Worm (Caenorhabditis elegans) whole organism, dauer: ENCODE results near the gene C18G1.1.

Source experiments
- unc-62 ChIP-seq: sonication (generic microtip); optimal IDR thresholded peaks from 2 replicates; lab custom pipeline; 2017; ENCODE audit warnings: missing biosample characterization, missing genetic modification reagents, missing genetic modification characterization

C18G1.1 gene

ce11 chrV:4766501-4766900, 11.3 kb upstream of the C18G1.1 start, which contains the start of gene C18G1.8:
C18G1.8 (minus strand) TSS chrV:4766601.
- TF ChIP-seq unc-62 (GFP tag; lab: Kevin White, UChicago): no peak

ce11 chrV:4769633-4770032, 8.1 kb upstream of the C18G1.1 start, which contains the start of gene C18G1.9:
C18G1.9 (minus strand) TSS chrV:4769733.
- no peak for TF ChIP-seq unc-62 (GFP tag; lab: Kevin White, UChicago)

ce11 chrV:4770408-4770947, 7.3 kb upstream of the C18G1.1 start, which contains the start of gene elt-7:
elt-7 (plus strand) TSS chrV:4770670.
- no peak for TF ChIP-seq unc-62 (GFP tag; lab: Kevin White, UChicago)

ce11 chrV:4775140-4775539, 2.6 kb upstream of the C18G1.1 start:
- TF ChIP-seq unc-62 (GFP tag; lab: Kevin White, UChicago): no peak

ce11 chrV:4783313-4783712, 5.6 kb downstream of the C18G1.1 start, which contains the start of gene Y60C6A.1:
Y60C6A.1 (plus strand) TSS chrV:4783613.
- no peak for TF ChIP-seq unc-62 (GFP tag; lab: Kevin White, UChicago)

ce11 chrV:4785333-4785852, 7.6 kb downstream of the C18G1.1 start, which contains the start of the genes Y60C6A.2 and Y60C6A.3:
Y60C6A.2 (minus strand) TSS chrV:4785433.
Y60C6A.3 (plus strand) TSS chrV:4785802.
- TF ChIP-seq unc-62 (GFP tag; lab: Kevin White, UChicago): no peak

- no peak for TF ChIP-seq unc-62 (GFP tag; lab: Kevin White, UChicago)
Measured at ce11 chrV:4787166-4787565, 9.4 kb downstream of the C18G1.1 start, which contains the start of gene R02F11.9. R02F11.9 (plus strand) TSS chrV:4787466.

- no peak for TF ChIP-seq unc-62 (GFP tag; lab: Kevin White, UChicago)
Measured at ce11 chrV:4787836-4788235, 10.1 kb downstream of the C18G1.1 start.

ce11 chrV:4788823-4789222, 11.1 kb downstream of the C18G1.1 start, which contains the start of gene R02F11.10:
R02F11.10 (plus strand) TSS chrV:4789123.
- TF ChIP-seq unc-62 (GFP tag; lab: Kevin White, UChicago): no peak

ce11 chrV:4790368-4790767, 12.6 kb downstream of the C18G1.1 start, which contains the start of gene R02F11.12:
R02F11.12 (plus strand) TSS chrV:4790668.
- TF ChIP-seq unc-62 (GFP tag; lab: Kevin White, UChicago): no peak

ce11 chrV:4791569-4791968, 13.8 kb downstream of the C18G1.1 start, which contains the start of gene R02F11.11:
R02F11.11 (plus strand) TSS chrV:4791869.
- TF ChIP-seq unc-62 (GFP tag; lab: Kevin White, UChicago): no peak

- no peak for TF ChIP-seq unc-62 (GFP tag; lab: Kevin White, UChicago)
Measured at ce11 chrV:4794308-4794707, 16.5 kb downstream of the C18G1.1 start, which contains the start of gene R02F11.2. R02F11.2 (plus strand) TSS chrV:4794599.

ce11 chrV:4800794-4801193, 23.0 kb downstream of the C18G1.1 start, which contains the start of gene R02F11.1:
R02F11.1 (plus strand) TSS chrV:4801094.
- no peak for TF ChIP-seq unc-62 (GFP tag; lab: Kevin White, UChicago)

ce11 chrV:4801943-4802342, 24.2 kb downstream of the C18G1.1 start:
- no peak for TF ChIP-seq unc-62 (GFP tag; lab: Kevin White, UChicago)

- TF ChIP-seq unc-62 (GFP tag; lab: Kevin White, UChicago): no peak
Measured at ce11 chrV:4805847-4806246, 28.1 kb downstream of the C18G1.1 start, which contains the start of gene R02F11.3. R02F11.3 (minus strand) TSS chrV:4805947.

ce11 chrV:4806859-4807258, 29.1 kb downstream of the C18G1.1 start:
- TF ChIP-seq unc-62 (GFP tag; lab: Kevin White, UChicago): no peak
